Fruit fly (Drosophila melanogaster) Kc167 (cell line): ENCODE measurements around the gene rut.

Experiments used
- Sin3A ChIP-seq: fragments of >200 bp; optimal IDR thresholded peaks from 2 replicates; lab custom pipeline; 2018; ENCODE audit warnings: missing external identifiers
- h ChIP-seq: fragments of >200 bp; optimal IDR thresholded peaks from 3 replicates; lab custom pipeline; 2018; ENCODE audit warnings: missing external identifiers
- insv ChIP-seq: fragments of >200 bp; optimal IDR thresholded peaks from 3 replicates; lab custom pipeline; 2018; ENCODE audit warnings: missing external identifiers
- psq ChIP-seq: fragments of >200 bp; optimal IDR thresholded peaks from 2 replicates; lab custom pipeline; 2017; ENCODE audit warnings: missing external identifiers
- ttk ChIP-seq: sonication (Bioruptor generic); optimal IDR thresholded peaks from 2 replicates; lab custom pipeline; 2017; ENCODE audit warnings: missing external identifiers

DNA sequence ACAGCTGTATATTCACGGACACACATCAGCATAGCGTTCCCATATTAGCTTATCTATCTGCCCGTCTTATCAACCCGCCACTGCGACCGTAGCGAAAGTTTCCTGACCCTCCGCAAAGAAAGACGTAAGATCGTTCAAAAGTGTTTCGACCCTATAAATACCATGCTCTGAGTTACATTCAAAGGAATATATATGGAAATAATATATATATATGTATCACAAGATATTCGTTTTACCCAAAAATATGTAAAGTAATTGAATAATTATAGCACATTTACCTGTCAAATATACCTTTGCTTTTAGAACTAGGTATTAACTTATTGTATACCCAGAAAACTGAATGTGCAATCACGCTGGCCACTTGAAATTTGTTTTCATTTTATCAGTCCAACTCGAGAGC, 15.4 kb downstream of the rut start:
- TF ChIP-seq psq (no peak), h (lab: Kevin White, UChicago) (no peak), insv (lab: Kevin White, UChicago) (no peak), ttk (no peak), Sin3A (lab: Kevin White, UChicago) (no peak)
